Worm (Caenorhabditis elegans): ENCODE measurements around the gene T23D5.3.
"Not testable (repeated sequence)": the region's sequence is repeated elsewhere in the genome, so short reads cannot be mapped to it uniquely, and the experiment has no call there.

- not testable (repeated sequence) for TF ChIP-seq dmd-4 (tag; optimal IDR thresholded peaks at IDR 0.05; ENCODE audit: borderline replicate concordance); tbx-2 (tag; optimal IDR thresholded peaks at IDR 0.05); ceh-9 (tag; optimal IDR thresholded peaks at IDR 0.05); nhr-11 (tag; optimal IDR thresholded peaks at IDR 0.05); ama-1 (optimal IDR thresholded peaks at IDR 0.05); F13H6.1 (tag; optimal IDR thresholded peaks at IDR 0.05); dve-1 (tag; optimal IDR thresholded peaks at IDR 0.05); tbx-7 (tag; optimal IDR thresholded peaks at IDR 0.05); syd-9 (tag; optimal IDR thresholded peaks at IDR 0.05)
Measured at ce11 chrV:15754731-15755130, 21.3 kb upstream of the T23D5.3 start, which contains the start of gene str-8.
